Fruit fly (Drosophila melanogaster) whole organism, embryonic: ENCODE data around the gene vih.

ENCODE experiments used
- Bdp1 ChIP-seq: fragments of 200-800 bp; sonication (Bioruptor generic); optimal IDR thresholded peaks from 3 replicates; lab custom pipeline; 2016; ENCODE audit warnings: missing biosample characterization, missing genetic modification characterization
- CG32532 ChIP-seq: fragments of 200-800 bp; sonication (Bioruptor generic); IDR thresholded peaks from 2 replicates; pipeline ENCODE4 v1.3.6; 2022; ENCODE audit warnings: missing biosample characterization, missing genetic modification characterization
- CG5953 ChIP-seq: fragments of 200-800 bp; sonication (Bioruptor generic); IDR thresholded peaks from 2 replicates; pipeline ENCODE4 v1.3.6; 2022; ENCODE audit warnings: missing biosample characterization, missing genetic modification characterization
- CG6175 ChIP-seq: fragments of 200-800 bp; sonication (Bioruptor generic); IDR thresholded peaks from 3 replicates; pipeline ENCODE4 v1.3.6; 2022; ENCODE audit warnings: missing biosample characterization, missing genetic modification characterization
- Hsf ChIP-seq: fragments of 200-800 bp; sonication (Bioruptor generic); optimal IDR thresholded peaks from 3 replicates; lab custom pipeline; 2016; ENCODE audit warnings: missing biosample characterization, missing genetic modification characterization
- bsh ChIP-seq, 2 experiments: fragments of 200-800 bp; sonication (Bioruptor generic); optimal IDR thresholded peaks; 2 replicates each; lab custom pipeline; 2017 to 2018; ENCODE audit warnings: mild to moderate bottlenecking in 2 of 2, missing biosample characterization in 2 of 2, missing genetic modification characterization in 2 of 2, moderate library complexity in 1 of 2
- esg ChIP-seq: fragments of 200-800 bp; sonication (Bioruptor generic); conservative IDR thresholded peaks from 2 replicates; pipeline ENCODE4 v1.3.6; 2022; ENCODE audit warnings: missing biosample characterization, missing genetic modification characterization
- unpg ChIP-seq: fragments of 200-800 bp; sonication (Bioruptor generic); optimal IDR thresholded peaks from 3 replicates; lab custom pipeline; 2018; ENCODE audit warnings: missing biosample characterization, mild to moderate bottlenecking, missing genetic modification characterization, moderate library complexity

DNA sequence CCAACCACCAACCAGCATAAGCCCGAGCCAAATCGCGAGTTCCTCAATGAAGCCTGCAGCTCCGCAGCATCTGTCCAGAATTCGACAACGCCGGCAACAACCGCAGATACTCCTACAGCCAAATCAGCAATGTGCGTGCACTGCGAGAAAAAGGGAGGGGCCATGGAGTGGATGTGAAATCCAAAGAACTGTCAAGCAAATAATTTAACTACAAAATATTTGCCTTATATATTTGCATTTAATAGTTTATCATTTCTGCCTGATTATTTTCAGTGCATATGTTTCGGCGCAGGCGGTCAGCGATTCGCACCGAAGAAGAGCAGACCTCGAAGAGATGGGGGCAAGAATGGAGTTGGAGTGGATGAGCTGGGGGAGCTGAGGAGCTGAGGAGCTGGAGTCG lies 47.6 kb downstream of the vih start:
- TF ChIP-seq esg (no peak), CG6175 (GFP tag; lab: Robert Waterston, UW) (no peak), CG5953 (GFP tag; lab: Robert Waterston, UW) (no peak), Bdp1 (GFP tag; lab: Kevin White, UChicago) (no peak), unpg (GFP tag; lab: Kevin White, UChicago) (no peak), bsh (GFP tag; optimal IDR thresholded peaks at IDR 0.05; lab: Kevin White, UChicago) (peak; percentile 7 to 24), CG32532 (no peak), Hsf (no peak)
